Worm (Caenorhabditis elegans): ENCODE results near the gene rnst-2.

rnst-2 gene

ce11 chrV:1061295-1061694 lies at the start of gene rnst-2:
Gene rnst-2 (plus strand): TSS chrV:1061595.
- TF ChIP-seq nhr-10 (tag; optimal IDR thresholded peaks at IDR 0.05) (no peak), aly-2 (tag; optimal IDR thresholded peaks at IDR 0.05) (no peak), peb-1 (tag; optimal IDR thresholded peaks at IDR 0.05) (no peak), unc-62 (GFP tag; optimal IDR thresholded peaks at IDR 0.05) (no peak), mbf-1 (tag; optimal IDR thresholded peaks at IDR 0.05) (no peak), ztf-11 (tag; optimal IDR thresholded peaks at IDR 0.05) (no peak), blmp-1 (tag; optimal IDR thresholded peaks at IDR 0.05; ENCODE audit: insufficient read depth) (no peak), ZK546.5 (tag; optimal IDR thresholded peaks at IDR 0.05) (no peak), nhr-21 (tag; optimal IDR thresholded peaks at IDR 0.05) (no peak), Y55F3AM.14 (GFP tag; optimal IDR thresholded peaks at IDR 0.05) (no peak), mdl-1 (tag; optimal IDR thresholded peaks at IDR 0.05) (no peak), ceh-16 (tag; optimal IDR thresholded peaks at IDR 0.05) (no peak), C34F6.9 (tag; optimal IDR thresholded peaks at IDR 0.05) (no peak), snpc-4 (tag; optimal IDR thresholded peaks at IDR 0.05) (no peak), nhr-237 (tag; optimal IDR thresholded peaks at IDR 0.05) (no peak), elt-3 (tag; optimal IDR thresholded peaks at IDR 0.05) (no peak)

- TF ChIP-seq nhr-21 (tag; optimal IDR thresholded peaks at IDR 0.05), result no peak
- no peak for TF ChIP-seq F13H6.1 (tag; optimal IDR thresholded peaks at IDR 0.05)
- no peak for TF ChIP-seq sma-9 (GFP tag; optimal IDR thresholded peaks at IDR 0.05)
- TF ChIP-seq sma-9 (tag; optimal IDR thresholded peaks at IDR 0.05), result no peak
- no peak for TF ChIP-seq skn-1 (tag; optimal IDR thresholded peaks at IDR 0.05)
- TF ChIP-seq ceh-82 (tag; optimal IDR thresholded peaks at IDR 0.05), result no peak
- TF ChIP-seq ztf-1 (GFP tag; conservative IDR thresholded peaks at IDR 0.05), result no peak
- TF ChIP-seq ztf-4 (tag; optimal IDR thresholded peaks at IDR 0.05), result no peak
- no peak for TF ChIP-seq peb-1 (tag; optimal IDR thresholded peaks at IDR 0.05)
- TF ChIP-seq mab-5 (tag; optimal IDR thresholded peaks at IDR 0.05), result no peak
Measured at ce11 chrV:1013637-1014036, 47.8 kb upstream of the rnst-2 start.

- TF ChIP-seq aly-2 (tag; optimal IDR thresholded peaks at IDR 0.05), result no peak
- TF ChIP-seq ceh-82 (tag; optimal IDR thresholded peaks at IDR 0.05), result no peak
- TF ChIP-seq ceh-16 (tag; optimal IDR thresholded peaks at IDR 0.05), result no peak
- TF ChIP-seq mdl-1 (tag; optimal IDR thresholded peaks at IDR 0.05), result no peak
- TF ChIP-seq sem-4 (tag; optimal IDR thresholded peaks at IDR 0.05), result no peak
- TF ChIP-seq Y55F3AM.14 (GFP tag; optimal IDR thresholded peaks at IDR 0.05), result no peak
- no peak for TF ChIP-seq blmp-1 (tag; optimal IDR thresholded peaks at IDR 0.05; ENCODE audit: insufficient read depth)
- TF ChIP-seq dmd-4 (tag; optimal IDR thresholded peaks at IDR 0.05), result no peak
- TF ChIP-seq nhr-10 (tag; optimal IDR thresholded peaks at IDR 0.05), result no peak
- no peak for TF ChIP-seq gmeb-1 (tag; optimal IDR thresholded peaks at IDR 0.05)
- TF ChIP-seq unc-39 (tag; optimal IDR thresholded peaks at IDR 0.05), result no peak
Measured at ce11 chrV:1015194-1015593, 46.2 kb upstream of the rnst-2 start.

ce11 chrV:1017196-1017595 lies 44.2 kb upstream of the rnst-2 start:
- TF ChIP-seq elt-1 (tag; optimal IDR thresholded peaks at IDR 0.05), result no peak
- no peak for TF ChIP-seq ceh-16 (tag; optimal IDR thresholded peaks at IDR 0.05)
- TF ChIP-seq nhr-129 (tag; optimal IDR thresholded peaks at IDR 0.05), result no peak
- no peak for TF ChIP-seq nhr-6 (tag; optimal IDR thresholded peaks at IDR 0.05)
- no peak for TF ChIP-seq aly-2 (tag; optimal IDR thresholded peaks at IDR 0.05)
- no peak for TF ChIP-seq snpc-4 (tag; optimal IDR thresholded peaks at IDR 0.05)
- no peak for TF ChIP-seq lin-39 (tag; optimal IDR thresholded peaks at IDR 0.05)
- TF ChIP-seq ceh-82 (tag; optimal IDR thresholded peaks at IDR 0.05), result no peak
- TF ChIP-seq blmp-1 (tag; optimal IDR thresholded peaks at IDR 0.05; ENCODE audit: insufficient read depth), result no peak

ce11 chrV:1021456-1021855 lies 39.9 kb upstream of the rnst-2 start:
- TF ChIP-seq nhr-237 (tag; optimal IDR thresholded peaks at IDR 0.05), result no peak
- no peak for TF ChIP-seq gmeb-1 (tag; optimal IDR thresholded peaks at IDR 0.05)
- TF ChIP-seq ceh-82 (tag; optimal IDR thresholded peaks at IDR 0.05), result no peak
- no peak for TF ChIP-seq ztf-11 (tag; optimal IDR thresholded peaks at IDR 0.05)
- TF ChIP-seq lin-13 (GFP tag; optimal IDR thresholded peaks at IDR 0.05), result no peak
- no peak for TF ChIP-seq C34F6.9 (tag; optimal IDR thresholded peaks at IDR 0.05)
- TF ChIP-seq snpc-4 (tag; optimal IDR thresholded peaks at IDR 0.05), result no peak

- TF ChIP-seq sma-3 (GFP tag; optimal IDR thresholded peaks at IDR 0.05), result no peak
- no peak for TF ChIP-seq mdl-1 (tag; optimal IDR thresholded peaks at IDR 0.05)
- no peak for TF ChIP-seq dmd-4 (tag; optimal IDR thresholded peaks at IDR 0.05)
- no peak for TF ChIP-seq ceh-82 (tag; optimal IDR thresholded peaks at IDR 0.05)
- TF ChIP-seq crh-2 (tag; optimal IDR thresholded peaks at IDR 0.05), result no peak
- no peak for TF ChIP-seq mbf-1 (tag; optimal IDR thresholded peaks at IDR 0.05)
- no peak for TF ChIP-seq snpc-4 (tag; optimal IDR thresholded peaks at IDR 0.05)
- no peak for TF ChIP-seq blmp-1 (tag; optimal IDR thresholded peaks at IDR 0.05; ENCODE audit: insufficient read depth)
- TF ChIP-seq ztf-1 (GFP tag; conservative IDR thresholded peaks at IDR 0.05), result no peak
Measured at ce11 chrV:1023367-1023766, 38.0 kb upstream of the rnst-2 start, which contains the start of gene pei-2. Gene pei-2 (minus strand): TSS chrV:1023467.
